Fruit fly (Drosophila melanogaster) whole organism, embryonic: ENCODE measurements around the gene CG14088.

Experiments used
- Ada2b ChIP-seq: fragments of 200-800 bp; sonication (Bioruptor generic); IDR thresholded peaks from 2 replicates; pipeline ENCODE4 v1.3.6; 2022; ENCODE audit warnings: missing biosample characterization, missing genetic modification characterization
- Atf6 ChIP-seq: fragments of 200-800 bp; sonication (Bioruptor generic); IDR thresholded peaks from 2 replicates; pipeline ENCODE4 v1.3.6; 2022; ENCODE audit warnings: missing biosample characterization, missing genetic modification characterization
- CG11696 ChIP-seq: fragments of 200-800 bp; sonication (Bioruptor generic); IDR thresholded peaks from 2 replicates; pipeline ENCODE4 v1.3.6; 2022; ENCODE audit warnings: missing biosample characterization, missing genetic modification characterization
- CG12942 ChIP-seq: fragments of 200-800 bp; sonication (Bioruptor generic); optimal IDR thresholded peaks from 3 replicates; lab custom pipeline; 2016; ENCODE audit warnings: missing biosample characterization, missing genetic modification characterization
- CG13296 ChIP-seq: fragments of 200-800 bp; sonication (Bioruptor generic); optimal IDR thresholded peaks from 3 replicates; lab custom pipeline; 2018; ENCODE audit warnings: missing biosample characterization, mild to moderate bottlenecking, missing genetic modification characterization
- CG13624 ChIP-seq: fragments of 200-800 bp; sonication (Bioruptor generic); optimal IDR thresholded peaks from 2 replicates; lab custom pipeline; 2016; ENCODE audit warnings: missing biosample characterization, missing genetic modification characterization
- CG15269 ChIP-seq: fragments of 200-800 bp; sonication (Bioruptor generic); optimal IDR thresholded peaks from 2 replicates; lab custom pipeline; 2018; ENCODE audit warnings: missing biosample characterization, mild to moderate bottlenecking, missing genetic modification characterization, moderate library complexity
- CG15696 ChIP-seq: fragments of 200-800 bp; sonication (Bioruptor generic); optimal IDR thresholded peaks from 2 replicates; lab custom pipeline; 2019; ENCODE audit warnings: missing biosample characterization, mild to moderate bottlenecking, missing genetic modification characterization, moderate library complexity
- CG16815 ChIP-seq: fragments of 200-800 bp; sonication (Bioruptor generic); optimal IDR thresholded peaks from 3 replicates; lab custom pipeline; 2017; ENCODE audit warnings: missing biosample characterization, mild to moderate bottlenecking, missing genetic modification characterization
- CG18011 ChIP-seq: fragments of 200-800 bp; sonication (Bioruptor generic); optimal IDR thresholded peaks from 2 replicates; lab custom pipeline; 2017; ENCODE audit warnings: missing biosample characterization, missing genetic modification characterization, mild to moderate bottlenecking, moderate library complexity, missing genotype
- CG34224 ChIP-seq: fragments of 200-800 bp; sonication (Bioruptor generic); IDR thresholded peaks from 3 replicates; pipeline ENCODE4 v1.3.6; 2022; ENCODE audit warnings: missing biosample characterization, missing genetic modification characterization; ENCODE audit not compliant: partially characterized antibody
- CG34376 ChIP-seq: fragments of 200-800 bp; sonication (Bioruptor generic); optimal IDR thresholded peaks from 2 replicates; lab custom pipeline; 2018; ENCODE audit warnings: missing biosample characterization, mild to moderate bottlenecking, missing genetic modification characterization
- CG4282 ChIP-seq: fragments of 200-800 bp; sonication (Bioruptor generic); optimal IDR thresholded peaks from 2 replicates; lab custom pipeline; 2016; ENCODE audit warnings: missing biosample characterization, missing genetic modification characterization
- CG6791 ChIP-seq: fragments of 200-800 bp; sonication (Bioruptor generic); IDR thresholded peaks from 3 replicates; pipeline ENCODE4 v1.3.6; 2022; ENCODE audit warnings: missing biosample characterization, missing genetic modification characterization; ENCODE audit not compliant: partially characterized antibody
- CG8359 ChIP-seq: fragments of 200-800 bp; sonication (Bioruptor generic); optimal IDR thresholded peaks from 2 replicates; lab custom pipeline; 2017; ENCODE audit warnings: missing biosample characterization, mild to moderate bottlenecking, missing genetic modification characterization, borderline replicate concordance
- CG8765 ChIP-seq: fragments of 200-800 bp; sonication (Bioruptor generic); IDR thresholded peaks from 2 replicates; pipeline ENCODE4 v1.3.6; 2022; ENCODE audit warnings: missing biosample characterization, missing genetic modification characterization
- CG9797 ChIP-seq: fragments of 200-800 bp; sonication (Bioruptor generic); optimal IDR thresholded peaks from 3 replicates; lab custom pipeline; 2018; ENCODE audit warnings: missing biosample characterization, mild to moderate bottlenecking, missing genetic modification characterization
- D19B ChIP-seq: fragments of 200-800 bp; sonication (Bioruptor generic); optimal IDR thresholded peaks from 2 replicates; lab custom pipeline; 2017; ENCODE audit warnings: missing biosample characterization, mild to moderate bottlenecking, missing genetic modification characterization
- Dek ChIP-seq: fragments of 200-800 bp; sonication (Bioruptor generic); optimal IDR thresholded peaks from 3 replicates; lab custom pipeline; 2019; ENCODE audit warnings: missing biosample characterization, mild to moderate bottlenecking, missing genetic modification characterization, moderate library complexity
- GATAe ChIP-seq: fragments of 200-800 bp; sonication (Bioruptor generic); conservative IDR thresholded peaks from 2 replicates; pipeline ENCODE4 v1.3.6; 2022; ENCODE audit warnings: missing biosample characterization, missing genetic modification characterization
- HLH54F ChIP-seq: fragments of 200-800 bp; sonication (Bioruptor generic); optimal IDR thresholded peaks from 3 replicates; lab custom pipeline; 2016; ENCODE audit warnings: missing biosample characterization, missing genetic modification characterization
- Hand ChIP-seq: fragments of 200-800 bp; sonication (Bioruptor generic); optimal IDR thresholded peaks from 2 replicates; lab custom pipeline; 2017; ENCODE audit warnings: mild to moderate bottlenecking, missing biosample characterization, missing genetic modification reagents, missing genetic modification characterization
- HmgD ChIP-seq: fragments of 200-800 bp; sonication (Bioruptor generic); optimal IDR thresholded peaks from 3 replicates; lab custom pipeline; 2016; ENCODE audit warnings: missing biosample characterization, missing genetic modification characterization
- MESR4 ChIP-seq: fragments of 200-800 bp; sonication (Bioruptor generic); optimal IDR thresholded peaks from 2 replicates; lab custom pipeline; 2018; ENCODE audit warnings: missing biosample characterization, mild to moderate bottlenecking, missing genetic modification characterization, moderate library complexity
- NFAT ChIP-seq: fragments of 200-800 bp; sonication (Bioruptor generic); IDR thresholded peaks from 2 replicates; pipeline ENCODE4 v1.3.6; 2022; ENCODE audit warnings: missing biosample characterization, missing genetic modification characterization
- Sox100B ChIP-seq: fragments of 200-800 bp; sonication (Bioruptor generic); optimal IDR thresholded peaks from 3 replicates; lab custom pipeline; 2018; ENCODE audit warnings: missing biosample characterization, mild to moderate bottlenecking, missing genetic modification characterization
- Trl ChIP-seq, 3 experiments: fragments of >200 bp in 2 of 3; fragments of 200-800 bp in 1 of 3; sonication (Bioruptor generic) in 1 of 3; optimal IDR thresholded peaks; 2 replicates in 1 of 3; 3 replicates in 2 of 3; lab custom pipeline; 2016 to 2017; ENCODE audit warnings: missing biosample characterization in 1 of 3, missing genetic modification characterization in 1 of 3
- bcd ChIP-seq: fragments of 200-800 bp; sonication (Bioruptor generic); optimal IDR thresholded peaks from 2 replicates; lab custom pipeline; 2017; ENCODE audit warnings: missing biosample characterization, mild to moderate bottlenecking, missing genetic modification characterization
- cas ChIP-seq: fragments of 200-800 bp; sonication (Bioruptor generic); IDR thresholded peaks from 2 replicates; pipeline ENCODE4 v1.3.6; 2022; ENCODE audit warnings: missing biosample characterization, missing genetic modification characterization
- corto ChIP-seq: fragments of 200-800 bp; sonication (Bioruptor generic); optimal IDR thresholded peaks from 2 replicates; lab custom pipeline; 2016; ENCODE audit warnings: missing biosample characterization, mild to moderate bottlenecking, missing genetic modification characterization, moderate library complexity
- dysf ChIP-seq: fragments of 200-800 bp; sonication (Bioruptor generic); IDR thresholded peaks from 3 replicates; pipeline ENCODE4 v1.3.6; 2022; ENCODE audit warnings: missing biosample characterization, missing genetic modification characterization
- fd3F ChIP-seq: fragments of 200-800 bp; sonication (Bioruptor generic); optimal IDR thresholded peaks from 2 replicates; lab custom pipeline; 2018; ENCODE audit warnings: missing biosample characterization, mild to moderate bottlenecking, missing genetic modification characterization, moderate library complexity
- h ChIP-seq: fragments of >200 bp; optimal IDR thresholded peaks from 2 replicates; lab custom pipeline; 2017
- hb ChIP-seq: fragments of 200-800 bp; sonication (Bioruptor generic); IDR thresholded peaks from 3 replicates; pipeline ENCODE4 v1.3.6; 2022; ENCODE audit warnings: missing biosample characterization, missing genetic modification characterization; ENCODE audit not compliant: partially characterized antibody
- hkb ChIP-seq, 2 experiments: fragments of 200-800 bp in 1 of 2; fragments of >200 bp in 1 of 2; sonication (Bioruptor generic) in 1 of 2; IDR thresholded peaks in 1 of 2; optimal IDR thresholded peaks in 1 of 2; 2 replicates each; pipeline versions ENCODE4 v1.3.6 to Lab custom; 2017 to 2022; ENCODE audit warnings: missing biosample characterization in 1 of 2, missing genetic modification characterization in 1 of 2
- kni ChIP-seq: fragments of 200-800 bp; sonication (Bioruptor generic); optimal IDR thresholded peaks from 3 replicates; lab custom pipeline; 2017; ENCODE audit warnings: mild to moderate bottlenecking, missing biosample characterization, missing genetic modification reagents, missing genetic modification characterization
- lmd ChIP-seq: fragments of 200-800 bp; sonication (Bioruptor generic); IDR thresholded peaks from 2 replicates; pipeline ENCODE4 v1.3.6; 2022; ENCODE audit warnings: missing biosample characterization, missing genetic modification characterization
- maf-S ChIP-seq: fragments of 200-800 bp; sonication (Bioruptor generic); optimal IDR thresholded peaks from 2 replicates; lab custom pipeline; 2016; ENCODE audit warnings: missing biosample characterization, missing genetic modification characterization
- nmo ChIP-seq: fragments of 200-800 bp; sonication (Bioruptor generic); optimal IDR thresholded peaks from 2 replicates; lab custom pipeline; 2018; ENCODE audit warnings: missing biosample characterization, mild to moderate bottlenecking, missing genetic modification characterization, moderate library complexity
- odd ChIP-seq: fragments of 200-800 bp; sonication (Bioruptor generic); optimal IDR thresholded peaks from 2 replicates; lab custom pipeline; 2017; ENCODE audit warnings: missing biosample characterization, mild to moderate bottlenecking, missing genetic modification characterization
- pb ChIP-seq: fragments of 200-800 bp; sonication (Bioruptor generic); optimal IDR thresholded peaks from 3 replicates; lab custom pipeline; 2016; ENCODE audit warnings: missing biosample characterization, missing genetic modification characterization
- phol ChIP-seq: fragments of 200-800 bp; sonication (Bioruptor generic); optimal IDR thresholded peaks from 3 replicates; lab custom pipeline; 2018; ENCODE audit warnings: missing biosample characterization, mild to moderate bottlenecking, missing genetic modification characterization, moderate library complexity
- sqz ChIP-seq: fragments of 200-800 bp; sonication (Bioruptor generic); optimal IDR thresholded peaks from 3 replicates; lab custom pipeline; 2018; ENCODE audit warnings: missing biosample characterization, mild to moderate bottlenecking, missing genetic modification characterization
- tna ChIP-seq: fragments of 200-800 bp; sonication (Bioruptor generic); IDR thresholded peaks from 2 replicates; pipeline ENCODE4 v1.3.6; 2022; ENCODE audit warnings: missing biosample characterization, missing genetic modification characterization; ENCODE audit not compliant: partially characterized antibody
- unc-4 ChIP-seq: fragments of 200-800 bp; sonication (Bioruptor generic); IDR thresholded peaks from 2 replicates; pipeline ENCODE4 v1.3.6; 2022; ENCODE audit warnings: missing biosample characterization, missing genetic modification characterization; ENCODE audit not compliant: partially characterized antibody
- vfl ChIP-seq: fragments of 200-800 bp; sonication (Bioruptor generic); optimal IDR thresholded peaks from 2 replicates; lab custom pipeline; 2016; ENCODE audit warnings: missing biosample characterization, missing genetic modification characterization
- vvl ChIP-seq: fragments of 200-800 bp; sonication (Bioruptor generic); IDR thresholded peaks from 2 replicates; pipeline ENCODE4 v1.3.6; 2022; ENCODE audit warnings: missing biosample characterization, missing genetic modification characterization
- zen ChIP-seq: fragments of 200-800 bp; sonication (Bioruptor generic); optimal IDR thresholded peaks from 3 replicates; lab custom pipeline; 2018; ENCODE audit warnings: missing biosample characterization, mild to moderate bottlenecking, missing genetic modification characterization, moderate library complexity
- zf30C ChIP-seq: fragments of 200-800 bp; sonication (Bioruptor generic); optimal IDR thresholded peaks from 3 replicates; lab custom pipeline; 2018; ENCODE audit warnings: missing biosample characterization, mild to moderate bottlenecking, missing genetic modification characterization

Gene CG14088

DNA sequence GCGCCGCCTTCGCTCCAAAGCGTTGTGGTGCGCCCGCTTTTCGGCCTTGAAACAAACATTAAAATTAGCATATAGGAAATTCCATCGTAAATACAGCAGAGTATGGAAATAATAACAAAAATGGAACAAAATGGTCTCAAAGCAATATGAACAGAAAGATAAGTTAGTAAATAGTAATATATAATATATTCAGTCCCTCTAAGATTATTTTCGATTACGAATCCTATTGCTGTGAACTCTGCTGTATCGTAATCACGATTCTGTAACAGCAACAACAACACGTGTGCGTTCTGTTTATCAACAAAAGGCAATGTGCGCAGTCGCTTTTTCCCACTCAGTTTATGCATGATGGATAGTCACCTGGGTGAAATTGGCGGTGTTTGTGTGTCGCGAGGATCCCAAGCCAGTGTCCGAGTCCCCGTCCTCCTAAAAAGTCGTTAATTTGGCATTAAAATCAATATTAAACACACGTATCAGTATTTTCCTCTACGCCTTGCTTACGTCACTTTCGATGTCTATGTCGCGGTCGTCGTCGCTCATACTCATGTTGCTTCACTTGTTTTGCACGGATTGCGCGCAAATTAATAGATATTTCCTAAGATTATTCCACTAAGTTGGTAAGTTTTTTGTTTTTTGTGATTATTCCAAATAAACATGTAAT, 6.8 kb downstream of the CG14088 start, which contains the start of the genes CG42374 and Mettl5 (continued):
- TF ChIP-seq cas (GFP tag; lab: Robert Waterston, UW) (no peak), bcd (peak; percentile 21), HmgD (GFP tag; lab: Kevin White, UChicago) (no peak), CG16815 (GFP tag; lab: Kevin White, UChicago) (no peak), kni (GFP tag; lab: Kevin White, UChicago) (no peak), corto (no peak), GATAe (GFP tag; lab: Robert Waterston, UW) (no peak), Atf6 (GFP tag; lab: Robert Waterston, UW) (peak; percentile 61), MESR4 (GFP tag; lab: Kevin White, UChicago) (peak; percentile 25), Ada2b (GFP tag; lab: Robert Waterston, UW) (peak; percentile 22; the same call in 1 of the 2 replicates), CG11696 (peak; percentile 98), phol (tag; lab: Kevin White, UChicago) (peak; percentile 51), HLH54F (GFP tag; lab: Kevin White, UChicago) (no peak), Dek (peak; percentile 25), CG6791 (GFP tag; lab: Robert Waterston, UW) (no peak), lmd (GFP tag; lab: Robert Waterston, UW) (peak; percentile 37), CG12942 (GFP tag; lab: Kevin White, UChicago) (no peak), zf30C (GFP tag; lab: Kevin White, UChicago) (no peak), Hand (GFP tag; lab: Kevin White, UChicago) (no peak), CG15696 (tag; lab: Kevin White, UChicago) (no peak), CG34376 (GFP tag; lab: Kevin White, UChicago) (no peak), h (no peak), maf-S (GFP tag; lab: Kevin White, UChicago) (no peak), Trl (optimal IDR thresholded peaks at IDR 0.05; lab: Kevin White, UChicago) (no peak), Trl (GFP tag; optimal IDR thresholded peaks at IDR 0.05; lab: Kevin White, UChicago) (no peak), dysf (GFP tag; lab: Robert Waterston, UW) (peak; percentile 70), CG9797 (GFP tag; lab: Kevin White, UChicago) (no peak), D19B (GFP tag; lab: Kevin White, UChicago) (no peak), CG8765 (GFP tag; lab: Robert Waterston, UW) (no peak), CG15269 (tag; lab: Kevin White, UChicago) (peak; percentile 43), hb (GFP tag; lab: Robert Waterston, UW) (no peak), hkb (optimal IDR thresholded peaks at IDR 0.05; lab: Kevin White, UChicago) (no peak), hkb (GFP tag; IDR thresholded peaks at IDR 0.05; lab: Robert Waterston, UW) (peak; percentile 82), CG8359 (GFP tag; lab: Kevin White, UChicago) (no peak), tna (GFP tag; lab: Robert Waterston, UW) (no peak), CG13624 (GFP tag; lab: Kevin White, UChicago) (no peak), CG13296 (peak; percentile 13), unc-4 (GFP tag; lab: Robert Waterston, UW) (no peak), fd3F (GFP tag; lab: Kevin White, UChicago) (no peak), CG18011 (peak; percentile 15), CG4282 (GFP tag; lab: Kevin White, UChicago) (no peak), pb (GFP tag; lab: Kevin White, UChicago) (no peak), odd (GFP tag; lab: Kevin White, UChicago) (no peak), sqz (GFP tag; lab: Kevin White, UChicago) (no peak), vfl (GFP tag; lab: Kevin White, UChicago) (no peak), nmo (peak; percentile 15), vvl (GFP tag; lab: Robert Waterston, UW) (peak; percentile 75), zen (tag; lab: Kevin White, UChicago) (no peak), NFAT (no peak), Sox100B (GFP tag; lab: Kevin White, UChicago) (peak; percentile 14), CG34224 (GFP tag; lab: Robert Waterston, UW) (no peak)
